Fruit fly (Drosophila melanogaster) whole organism: Measurements from ENCODE around the gene APC7.

Experiments used
- pan ChIP-seq: fragments of >200 bp; optimal IDR thresholded peaks from 2 replicates; lab custom pipeline; 2017
- psq ChIP-seq: fragments of >200 bp; optimal IDR thresholded peaks from 2 replicates; lab custom pipeline; 2017
- usp ChIP-seq: fragments of >200 bp; optimal IDR thresholded peaks from 2 replicates; lab custom pipeline; 2017; ENCODE audit warnings: missing biosample characterization, missing genetic modification characterization, mixed read lengths

- TF ChIP-seq psq (lab: Kevin White, UChicago) (no peak), pan (lab: Kevin White, UChicago) (no peak), usp (no peak)
Measured at dm6 chrX:6590681-6591289, 6.1 kb upstream of the APC7 start, which contains the start of gene Pat1.
